Fruit fly (Drosophila melanogaster) whole organism, embryonic: Measurements from ENCODE around the gene pnt.

Experiments
- Adf1 ChIP-seq: fragments of 200-800 bp; sonication (Bioruptor generic); IDR thresholded peaks from 2 replicates; pipeline ENCODE4 v1.3.6; 2022; ENCODE audit warnings: missing biosample characterization, missing genetic modification characterization
- Atf-2 ChIP-seq: fragments of 200-800 bp; sonication (Bioruptor generic); optimal IDR thresholded peaks from 2 replicates; lab custom pipeline; 2016; ENCODE audit warnings: missing biosample characterization, missing genetic modification characterization
- Bgb ChIP-seq: fragments of 200-800 bp; sonication (Bioruptor generic); IDR thresholded peaks from 2 replicates; pipeline ENCODE4 v1.3.6; 2022; ENCODE audit warnings: missing biosample characterization, missing genetic modification characterization; ENCODE audit not compliant: partially characterized antibody
- CG12104 ChIP-seq: fragments of 200-800 bp; sonication (Bioruptor generic); optimal IDR thresholded peaks from 3 replicates; lab custom pipeline; 2016; ENCODE audit warnings: missing biosample characterization, missing genetic modification characterization
- CG14014 ChIP-seq: fragments of 200-800 bp; sonication (Bioruptor generic); IDR thresholded peaks from 2 replicates; pipeline ENCODE4 v1.3.6; 2022; ENCODE audit warnings: missing biosample characterization, missing genetic modification characterization
- CG17568 ChIP-seq: fragments of 200-800 bp; sonication (Bioruptor generic); optimal IDR thresholded peaks from 2 replicates; lab custom pipeline; 2018; ENCODE audit warnings: missing biosample characterization, mild to moderate bottlenecking, missing genetic modification characterization, moderate library complexity
- CG17912 ChIP-seq: fragments of 200-800 bp; sonication (Bioruptor generic); optimal IDR thresholded peaks from 2 replicates; lab custom pipeline; 2018; ENCODE audit warnings: missing biosample characterization, mild to moderate bottlenecking, missing genetic modification characterization
- CG18262 ChIP-seq: fragments of 200-800 bp; optimal IDR thresholded peaks from 3 replicates; lab custom pipeline; 2019; ENCODE audit warnings: missing biosample characterization, mild to moderate bottlenecking, missing genetic modification characterization, moderate library complexity
- CG2202 ChIP-seq: fragments of 200-800 bp; sonication (Bioruptor generic); optimal IDR thresholded peaks from 2 replicates; lab custom pipeline; 2018; ENCODE audit warnings: missing biosample characterization, mild to moderate bottlenecking, missing genetic modification characterization
- CG34422 ChIP-seq: fragments of 200-800 bp; sonication (Bioruptor generic); IDR thresholded peaks from 3 replicates; pipeline ENCODE4 v1.3.6; 2022; ENCODE audit warnings: missing biosample characterization, missing genetic modification characterization
- CG3726 ChIP-seq: fragments of 200-800 bp; sonication (Bioruptor generic); IDR thresholded peaks from 3 replicates; pipeline ENCODE4, ENCODE4 v1.3.6; 2022; ENCODE audit warnings: missing biosample characterization, missing genetic modification characterization
- CG4328 ChIP-seq: fragments of 200-800 bp; sonication (Bioruptor generic); optimal IDR thresholded peaks from 3 replicates; lab custom pipeline; 2017; ENCODE audit warnings: missing biosample characterization, missing genetic modification reagents, missing genetic modification characterization
- CG6175 ChIP-seq: fragments of 200-800 bp; sonication (Bioruptor generic); IDR thresholded peaks from 3 replicates; pipeline ENCODE4 v1.3.6; 2022; ENCODE audit warnings: missing biosample characterization, missing genetic modification characterization
- CG6854 ChIP-seq: fragments of 200-800 bp; sonication (Bioruptor generic); optimal IDR thresholded peaks from 3 replicates; lab custom pipeline; 2017; ENCODE audit warnings: missing biosample characterization, mild to moderate bottlenecking, missing genetic modification characterization
- CG7786 ChIP-seq: fragments of 200-800 bp; sonication (Bioruptor generic); optimal IDR thresholded peaks from 2 replicates; lab custom pipeline; 2016; ENCODE audit warnings: missing biosample characterization, missing genetic modification characterization
- CG7963 ChIP-seq: fragments of 200-800 bp; sonication (Bioruptor generic); IDR thresholded peaks from 3 replicates; pipeline ENCODE4 v1.3.6; 2022; ENCODE audit warnings: missing biosample characterization, missing genetic modification characterization; ENCODE audit not compliant: partially characterized antibody
- CG9797 ChIP-seq: fragments of 200-800 bp; sonication (Bioruptor generic); optimal IDR thresholded peaks from 3 replicates; lab custom pipeline; 2018; ENCODE audit warnings: missing biosample characterization, mild to moderate bottlenecking, missing genetic modification characterization
- Camta ChIP-seq: fragments of 200-800 bp; sonication (Bioruptor generic); optimal IDR thresholded peaks from 2 replicates; lab custom pipeline; 2016; ENCODE audit warnings: missing biosample characterization, missing genetic modification characterization
- D19A ChIP-seq: fragments of 200-800 bp; optimal IDR thresholded peaks from 3 replicates; lab custom pipeline; 2019; ENCODE audit warnings: missing biosample characterization, mild to moderate bottlenecking, missing genetic modification characterization, moderate library complexity
- Dek ChIP-seq: fragments of 200-800 bp; sonication (Bioruptor generic); optimal IDR thresholded peaks from 3 replicates; lab custom pipeline; 2019; ENCODE audit warnings: missing biosample characterization, mild to moderate bottlenecking, missing genetic modification characterization, moderate library complexity
- Gsc ChIP-seq: fragments of 200-800 bp; sonication (Bioruptor generic); IDR thresholded peaks from 2 replicates; pipeline ENCODE4 v1.3.6; 2022; ENCODE audit warnings: missing biosample characterization, missing genetic modification characterization
- HLH3B ChIP-seq: fragments of 200-800 bp; sonication (Bioruptor generic); IDR thresholded peaks from 2 replicates; pipeline ENCODE4 v1.3.6; 2022; ENCODE audit warnings: missing biosample characterization, missing genetic modification characterization
- Hmr ChIP-seq: fragments of 200-800 bp; sonication (Bioruptor generic); optimal IDR thresholded peaks from 3 replicates; lab custom pipeline; 2017; ENCODE audit warnings: mild to moderate bottlenecking, missing biosample characterization, missing genetic modification reagents, missing genetic modification characterization
- Oli ChIP-seq: fragments of 200-800 bp; sonication (Bioruptor generic); optimal IDR thresholded peaks from 2 replicates; lab custom pipeline; 2018; ENCODE audit warnings: missing biosample characterization, mild to moderate bottlenecking, missing genetic modification characterization, moderate library complexity
- bcd ChIP-seq: fragments of 200-800 bp; sonication (Bioruptor generic); optimal IDR thresholded peaks from 2 replicates; lab custom pipeline; 2017; ENCODE audit warnings: missing biosample characterization, mild to moderate bottlenecking, missing genetic modification characterization
- cg ChIP-seq: fragments of 200-800 bp; sonication (Bioruptor generic); optimal IDR thresholded peaks from 3 replicates; lab custom pipeline; 2019; ENCODE audit warnings: missing biosample characterization, mild to moderate bottlenecking, missing genetic modification characterization, moderate library complexity
- chn ChIP-seq: fragments of 200-800 bp; sonication (Bioruptor generic); optimal IDR thresholded peaks from 2 replicates; lab custom pipeline; 2016; ENCODE audit warnings: missing biosample characterization, missing genetic modification characterization
- crp ChIP-seq, 2 experiments: fragments of 200-800 bp; sonication (Bioruptor generic); optimal IDR thresholded peaks; 2 replicates in 1 of 2; 3 replicates in 1 of 2; lab custom pipeline; 2017; ENCODE audit warnings: missing biosample characterization in 2 of 2, missing genetic modification characterization in 2 of 2, mild to moderate bottlenecking in 1 of 2, moderate library complexity in 1 of 2
- dati ChIP-seq: fragments of 200-800 bp; sonication (Bioruptor generic); IDR thresholded peaks from 2 replicates; pipeline ENCODE4 v1.3.6; 2022; ENCODE audit warnings: missing biosample characterization, missing genetic modification characterization
- ems ChIP-seq: fragments of 200-800 bp; sonication (Bioruptor generic); optimal IDR thresholded peaks from 3 replicates; lab custom pipeline; 2016; ENCODE audit warnings: missing biosample characterization, missing genetic modification characterization
- eyg ChIP-seq: fragments of 200-800 bp; sonication (Bioruptor generic); optimal IDR thresholded peaks from 3 replicates; lab custom pipeline; 2016; ENCODE audit warnings: missing biosample characterization, missing genetic modification characterization
- ftz-f1 ChIP-seq: fragments of 200-800 bp; sonication (Bioruptor generic); optimal IDR thresholded peaks from 2 replicates; lab custom pipeline; 2016; ENCODE audit warnings: missing biosample characterization, missing genetic modification characterization
- gcm2 ChIP-seq: fragments of 200-800 bp; sonication (Bioruptor generic); optimal IDR thresholded peaks from 2 replicates; lab custom pipeline; 2016; ENCODE audit warnings: missing biosample characterization, missing genetic modification characterization
- gem ChIP-seq: fragments of 200-800 bp; sonication (Bioruptor generic); optimal IDR thresholded peaks from 2 replicates; lab custom pipeline; 2019; ENCODE audit warnings: missing biosample characterization, mild to moderate bottlenecking, missing genetic modification characterization, moderate library complexity
- gt ChIP-seq: fragments of 200-800 bp; sonication (Bioruptor generic); IDR thresholded peaks from 2 replicates; pipeline ENCODE4 v1.3.6; 2022; ENCODE audit warnings: missing biosample characterization, missing genetic modification characterization
- ham ChIP-seq: fragments of 200-800 bp; sonication (Bioruptor generic); IDR thresholded peaks from 2 replicates; pipeline ENCODE4 v1.3.6; 2022; ENCODE audit warnings: missing biosample characterization, missing genetic modification characterization
- inv ChIP-seq: fragments of 200-800 bp; sonication (Bioruptor generic); IDR thresholded peaks from 2 replicates; pipeline ENCODE4 v1.3.6; 2022; ENCODE audit warnings: missing biosample characterization, missing genetic modification characterization; ENCODE audit not compliant: partially characterized antibody
- kah ChIP-seq: fragments of 200-800 bp; sonication (Bioruptor generic); optimal IDR thresholded peaks from 2 replicates; lab custom pipeline; 2018; ENCODE audit warnings: missing biosample characterization, mild to moderate bottlenecking, missing genetic modification characterization
- org-1 ChIP-seq: fragments of 200-800 bp; sonication (Bioruptor generic); optimal IDR thresholded peaks from 2 replicates; lab custom pipeline; 2017; ENCODE audit warnings: missing biosample characterization, missing genetic modification characterization
- p53 ChIP-seq: fragments of 200-800 bp; sonication (Bioruptor generic); optimal IDR thresholded peaks from 2 replicates; lab custom pipeline; 2016; ENCODE audit warnings: missing biosample characterization, missing genetic modification characterization
- pan ChIP-seq, 4 experiments: fragments of >200 bp in 3 of 4; fragments of 200-800 bp in 1 of 4; sonication (Bioruptor generic) in 1 of 4; optimal IDR thresholded peaks in 3 of 4; IDR thresholded peaks in 1 of 4; 2 replicates each; pipeline versions ENCODE4 v1.3.6 to Lab custom; 2017 to 2022; ENCODE audit warnings: missing biosample characterization in 2 of 4, missing genetic modification characterization in 2 of 4, mixed read lengths in 1 of 4
- prd ChIP-seq, 3 experiments: fragments of >200 bp in 2 of 3; fragments of 200-800 bp in 1 of 3; sonication (Bioruptor generic) in 1 of 3; optimal IDR thresholded peaks in 2 of 3; IDR thresholded peaks in 1 of 3; 2 replicates in 2 of 3; 3 replicates in 1 of 3; pipeline versions ENCODE4 v1.3.6 to Lab custom; 2017 to 2022; ENCODE audit warnings: missing biosample characterization in 1 of 3, missing genetic modification characterization in 1 of 3
- repo ChIP-seq: fragments of 200-800 bp; sonication (Bioruptor generic); optimal IDR thresholded peaks from 2 replicates; lab custom pipeline; 2016; ENCODE audit warnings: missing biosample characterization, missing genetic modification characterization
- sob ChIP-seq: fragments of 200-800 bp; sonication (Bioruptor generic); IDR thresholded peaks from 2 replicates; pipeline ENCODE4 v1.3.6; 2022; ENCODE audit warnings: missing biosample characterization, missing genetic modification characterization
- tio ChIP-seq: fragments of 200-800 bp; sonication (Bioruptor generic); optimal IDR thresholded peaks from 2 replicates; lab custom pipeline; 2017; ENCODE audit warnings: missing biosample characterization, missing genetic modification characterization, inconsistent platforms
- wdn ChIP-seq: fragments of 200-800 bp; sonication (Bioruptor generic); IDR thresholded peaks from 2 replicates; pipeline ENCODE4 v1.3.6; 2022; ENCODE audit warnings: missing biosample characterization, missing genetic modification characterization
- zen2 ChIP-seq: fragments of 200-800 bp; sonication (Bioruptor generic); IDR thresholded peaks from 3 replicates; pipeline ENCODE4 v1.3.6; 2022; ENCODE audit warnings: missing biosample characterization, missing genetic modification characterization; ENCODE audit not compliant: partially characterized antibody

The pnt gene

dm6 chr3R:23355829-23356738 is 10.1 kb upstream of the pnt start, which contains the start of the genes ATPsynCF6 and Sec13 (continued):
- no peak for TF ChIP-seq prd (optimal IDR thresholded peaks at IDR 0.05; lab: Kevin White, UChicago)
- peak; percentile 48; the same call in 1 of the 3 replicates for TF ChIP-seq prd (GFP tag; IDR thresholded peaks at IDR 0.05; lab: Robert Waterston, UW)
- TF ChIP-seq CG17912 (GFP tag; lab: Kevin White, UChicago) = no peak
- peak; percentile 13 for TF ChIP-seq ems
- no peak for TF ChIP-seq Gsc
- no peak for TF ChIP-seq p53 (GFP tag; lab: Kevin White, UChicago)
- TF ChIP-seq org-1 = no peak
- TF ChIP-seq sob = peak; percentile 58
- no peak for TF ChIP-seq eyg (GFP tag; lab: Kevin White, UChicago)
- peak; percentile 11; the same call in 1 of the 3 replicates for TF ChIP-seq CG34422 (GFP tag; lab: Robert Waterston, UW)
- TF ChIP-seq repo = no peak
- peak; percentile 31 for TF ChIP-seq CG4328 (GFP tag; lab: Kevin White, UChicago)
- TF ChIP-seq CG2202 = no peak
- no peak for TF ChIP-seq CG17568 (GFP tag; lab: Kevin White, UChicago)
- TF ChIP-seq Adf1 (GFP tag; lab: Robert Waterston, UW) = no peak
- peak; percentile 64 for TF ChIP-seq Hmr
- no peak for TF ChIP-seq tio
- TF ChIP-seq CG7963 (GFP tag; lab: Robert Waterston, UW) = peak; percentile 84
- peak; percentile 62 for TF ChIP-seq CG14014 (GFP tag; lab: Robert Waterston, UW)
- peak; percentile 44 for TF ChIP-seq CG18262 (tag; lab: Kevin White, UChicago)
- no peak for TF ChIP-seq CG6854 (GFP tag; lab: Kevin White, UChicago)
- TF ChIP-seq CG7786 (GFP tag; lab: Kevin White, UChicago) = no peak
- peak; percentile 96 for TF ChIP-seq Bgb (GFP tag; lab: Robert Waterston, UW)
- TF ChIP-seq chn (GFP tag; lab: Kevin White, UChicago) = no peak
- no peak for TF ChIP-seq ftz-f1 (GFP tag; lab: Kevin White, UChicago)
- TF ChIP-seq Dek = peak; percentile 42
- TF ChIP-seq dati = no peak
- TF ChIP-seq bcd = peak; percentile 54
- TF ChIP-seq CG3726 (GFP tag; lab: Robert Waterston, UW) = peak; percentile 51; the same call in 1 of the 3 replicates
- TF ChIP-seq gcm2 (GFP tag; lab: Kevin White, UChicago) = no peak
- no peak for TF ChIP-seq Camta (GFP tag; lab: Kevin White, UChicago)
- peak; percentile 73 for TF ChIP-seq CG12104 (GFP tag; lab: Kevin White, UChicago)
- TF ChIP-seq zen2 = peak; percentile 78
- peak; percentile 24 for TF ChIP-seq Oli
- TF ChIP-seq CG6175 (GFP tag; lab: Robert Waterston, UW) = no peak
- TF ChIP-seq gt (GFP tag; lab: Robert Waterston, UW) = no peak
- TF ChIP-seq inv (GFP tag; lab: Robert Waterston, UW) = peak; percentile 95
- no peak for TF ChIP-seq pan (optimal IDR thresholded peaks at IDR 0.05; lab: Kevin White, UChicago)
- peak in 1 of 2 experiments; percentile 74 for TF ChIP-seq pan (GFP tag; optimal IDR thresholded peaks at IDR 0.05 in 1 of 2, IDR thresholded peaks at IDR 0.05 in 1 of 2)
- no peak for TF ChIP-seq kah (GFP tag; lab: Kevin White, UChicago)
- TF ChIP-seq Atf-2 (GFP tag; lab: Kevin White, UChicago) = no peak
- 0 out of 2 replicates have a peak, but pooled peaks have one; percentile 29 for TF ChIP-seq HLH3B (GFP tag; lab: Robert Waterston, UW)
- peak; percentile 72 for TF ChIP-seq CG9797 (GFP tag; lab: Kevin White, UChicago)
- peak; percentile 69 for TF ChIP-seq D19A (tag; lab: Kevin White, UChicago)
- no peak for TF ChIP-seq wdn (GFP tag; lab: Robert Waterston, UW)
- no peak for TF ChIP-seq cg (GFP tag; lab: Kevin White, UChicago)
- TF ChIP-seq crp (GFP tag; optimal IDR thresholded peaks at IDR 0.05; lab: Kevin White, UChicago) = no peak
- no peak for TF ChIP-seq ham (GFP tag; lab: Robert Waterston, UW)
- TF ChIP-seq gem (tag; lab: Kevin White, UChicago) = peak; percentile 71
